Worm (Caenorhabditis elegans): Measurements from ENCODE around the gene lin-23.

The lin-23 gene

ce11 chrII:6345195-6346158 lies 25.6 kb upstream of the lin-23 start, which contains the start of gene C32D5.8 (continued):
- TF ChIP-seq mep-1 (tag; optimal IDR thresholded peaks at IDR 0.05) (no peak), R02D3.7 (tag; optimal IDR thresholded peaks at IDR 0.05) (no peak), nhr-10 (tag; optimal IDR thresholded peaks at IDR 0.05) (no peak), T20F7.1 (GFP tag; optimal IDR thresholded peaks at IDR 0.05) (no peak), daf-12 (tag; optimal IDR thresholded peaks at IDR 0.05) (no peak), ztf-7 (tag; optimal IDR thresholded peaks at IDR 0.05) (peak; percentile 30), aha-1 (tag) (peak; percentile 92), set-16 (GFP tag; IDR thresholded peaks at IDR 0.05) (no peak), egl-27 (tag; optimal IDR thresholded peaks at IDR 0.05) (no peak), daf-19 (GFP tag; conservative IDR thresholded peaks at IDR 0.05) (no peak), nhr-42 (GFP tag; IDR thresholded peaks at IDR 0.05) (no peak), nhr-25 (tag; optimal IDR thresholded peaks at IDR 0.05; ENCODE audit: borderline replicate concordance, insufficient read depth) (no peak), hlh-30 (tag; optimal IDR thresholded peaks at IDR 0.05; ENCODE audit: insufficient read depth) (peak; percentile 75), attf-4 (tag; optimal IDR thresholded peaks at IDR 0.05) (no peak), ama-1 (optimal IDR thresholded peaks at IDR 0.05) (peak; percentile 48), nhr-102 (tag; optimal IDR thresholded peaks at IDR 0.05) (no peak), zag-1 (tag; optimal IDR thresholded peaks at IDR 0.05) (no peak), nhr-41 (GFP tag; IDR thresholded peaks at IDR 0.05) (no peak), lir-3 (tag; optimal IDR thresholded peaks at IDR 0.05) (no peak), gei-8 (GFP tag; optimal IDR thresholded peaks at IDR 0.05) (no peak), zip-2 (tag; optimal IDR thresholded peaks at IDR 0.05) (no peak), dpl-1 (GFP tag; optimal IDR thresholded peaks at IDR 0.05) (no peak), lsy-2 (tag; optimal IDR thresholded peaks at IDR 0.05) (no peak), F37D6.2 (tag; optimal IDR thresholded peaks at IDR 0.05) (no peak), Y105C5A.15 (GFP tag; IDR thresholded peaks at IDR 0.05) (0 out of 2 replicates have a peak, but pooled peaks have one; percentile 41), F44E2.7 (GFP tag; IDR thresholded peaks at IDR 0.05) (no peak), hmg-1.1 (GFP tag; IDR thresholded peaks at IDR 0.05) (no peak)

ce11 chrII:6346551-6347079 lies 24.5 kb upstream of the lin-23 start:
- TF ChIP-seq hlh-30 (tag; optimal IDR thresholded peaks at IDR 0.05; ENCODE audit: insufficient read depth) (peak; percentile 61), daf-8 (GFP tag; IDR thresholded peaks at IDR 0.05) (0 out of 2 replicates have a peak, but pooled peaks have one; percentile 26), Y105C5A.15 (GFP tag; IDR thresholded peaks at IDR 0.05) (no peak), Y48G9A.11 (GFP tag; IDR thresholded peaks at IDR 0.05) (no peak; the same call in 1 of the 2 replicates), F26F4.8 (GFP tag; conservative IDR thresholded peaks at IDR 0.05) (no peak), ces-1 (GFP tag; optimal IDR thresholded peaks at IDR 0.05) (no peak), pqm-1 (tag; optimal IDR thresholded peaks at IDR 0.05) (no peak), R02D3.7 (tag; optimal IDR thresholded peaks at IDR 0.05) (no peak), ceh-32 (tag; optimal IDR thresholded peaks at IDR 0.05; ENCODE audit: poor library complexity) (no peak), mxl-2 (GFP tag; conservative IDR thresholded peaks at IDR 0.05) (no peak), nhr-41 (GFP tag; IDR thresholded peaks at IDR 0.05) (no peak), nhr-6 (tag; optimal IDR thresholded peaks at IDR 0.05) (peak; percentile 82), arid-1 (GFP tag; conservative IDR thresholded peaks at IDR 0.05) (peak; percentile 56; the same call in 1 of the 2 replicates), fos-1 (tag; optimal IDR thresholded peaks at IDR 0.05) (no peak), lim-7 (GFP tag; IDR thresholded peaks at IDR 0.05) (peak; percentile 53; the same call in 1 of the 2 replicates), mdt-29 (GFP tag; IDR thresholded peaks at IDR 0.05) (peak; percentile 86), mxl-3 (GFP tag; optimal IDR thresholded peaks at IDR 0.05) (peak; percentile 18), unc-39 (tag; optimal IDR thresholded peaks at IDR 0.05) (no peak), mep-1 (tag; optimal IDR thresholded peaks at IDR 0.05) (peak; percentile 92), T20F7.1 (GFP tag; optimal IDR thresholded peaks at IDR 0.05) (peak; percentile 80), attf-4 (tag; optimal IDR thresholded peaks at IDR 0.05) (no peak), F44E2.7 (GFP tag; IDR thresholded peaks at IDR 0.05) (no peak), ceh-20 (GFP tag; IDR thresholded peaks at IDR 0.05) (no peak), vab-7 (GFP tag; IDR thresholded peaks at IDR 0.05) (peak; percentile 51), zip-2 (tag; optimal IDR thresholded peaks at IDR 0.05) (peak; percentile 46), D1046.2 (GFP tag; IDR thresholded peaks at IDR 0.05) (no peak; the same call in 1 of the 2 replicates), sdz-12 (GFP tag; optimal IDR thresholded peaks at IDR 0.05) (peak; percentile 71), duxl-1 (tag; optimal IDR thresholded peaks at IDR 0.05; ENCODE audit: poor library complexity) (no peak)

Measured in whole organism, L4 larva.